Fruit fly (Drosophila melanogaster): Measurements from ENCODE around the gene Rb97D.

The Rb97D gene

dm6 chr3R:26882230-26883014, 6.9 kb upstream of the Rb97D start (continued):
- TF ChIP-seq Dek (tag; optimal IDR thresholded peaks at IDR 0.05) (no peak), CG4328 (GFP tag; optimal IDR thresholded peaks at IDR 0.05) (no peak), fu2 (GFP tag; optimal IDR thresholded peaks at IDR 0.05) (no peak), odd (GFP tag; optimal IDR thresholded peaks at IDR 0.05) (no peak), Ets97D (GFP tag; optimal IDR thresholded peaks at IDR 0.05) (peak; percentile 0), CG6654 (GFP tag; optimal IDR thresholded peaks at IDR 0.05) (no peak), Jarid2 (GFP tag; optimal IDR thresholded peaks at IDR 0.05) (peak; percentile 12), CG15269 (tag; optimal IDR thresholded peaks at IDR 0.05) (no peak), aop (GFP tag; IDR thresholded peaks at IDR 0.05) (0 out of 2 replicates have a peak, but pooled peaks have one; percentile 25), H2.0 (GFP tag; IDR thresholded peaks at IDR 0.05) (no peak), CG7357 (GFP tag; IDR thresholded peaks at IDR 0.05) (no peak), CG9727 (GFP tag; optimal IDR thresholded peaks at IDR 0.05) (no peak), knrl (GFP tag; IDR thresholded peaks at IDR 0.05; ENCODE audit: partially characterized antibody) (0 out of 3 replicates have a peak, but pooled peaks have one; percentile 35), CG2199 (GFP tag; IDR thresholded peaks at IDR 0.05) (peak; percentile 94), slp2 (GFP tag; optimal IDR thresholded peaks at IDR 0.05) (no peak), Tbp (GFP tag; optimal IDR thresholded peaks at IDR 0.05) (no peak), CG12071 (GFP tag; optimal IDR thresholded peaks at IDR 0.05) (no peak), CG10147 (GFP tag; optimal IDR thresholded peaks at IDR 0.05) (no peak), Gug (GFP tag; IDR thresholded peaks at IDR 0.05) (no peak)

dm6 chr3R:26881121-26881895, 5.8 kb upstream of the Rb97D start, which contains the start of the genes ro and T48:
TSS of gene ro (minus strand) at chr3R:26881171.
TSS of gene T48 (plus strand) at chr3R:26881734.
- TF ChIP-seq CG2712 (tag; optimal IDR thresholded peaks at IDR 0.05) (peak; percentile 72), gcm2 (GFP tag; optimal IDR thresholded peaks at IDR 0.05) (peak; percentile 15), CG7556 (GFP tag; optimal IDR thresholded peaks at IDR 0.05) (peak; percentile 23), Dll (GFP tag; IDR thresholded peaks at IDR 0.05; ENCODE audit: partially characterized antibody) (peak; percentile 60; the same call in 1 of the 4 replicates), Elba2 (GFP tag; optimal IDR thresholded peaks at IDR 0.05) (no peak), Adf1 (GFP tag; IDR thresholded peaks at IDR 0.05) (peak; percentile 48; the same call in 1 of the 2 replicates), HLH4C (GFP tag; IDR thresholded peaks at IDR 0.05; ENCODE audit: partially characterized antibody) (peak; percentile 61; the same call in 1 of the 3 replicates), CG2889 (GFP tag; IDR thresholded peaks at IDR 0.05) (no peak), chn (GFP tag; optimal IDR thresholded peaks at IDR 0.05) (peak; percentile 95), corto (GFP tag; optimal IDR thresholded peaks at IDR 0.05) (no peak), CG2120 (GFP tag; optimal IDR thresholded peaks at IDR 0.05) (peak; percentile 69), Sin3A (optimal IDR thresholded peaks at IDR 0.05) (peak; percentile 79), D19B (GFP tag; optimal IDR thresholded peaks at IDR 0.05) (no peak), ATbp (GFP tag; optimal IDR thresholded peaks at IDR 0.05) (no peak), sim (GFP tag; IDR thresholded peaks at IDR 0.05) (no peak), CG7357 (GFP tag; IDR thresholded peaks at IDR 0.05) (no peak), Med (GFP tag) (peak; percentile 96), CG12391 (tag; optimal IDR thresholded peaks at IDR 0.05) (peak; percentile 52), kni (GFP tag; optimal IDR thresholded peaks at IDR 0.05) (peak; percentile 18), Rfx (GFP tag; IDR thresholded peaks at IDR 0.05) (peak; percentile 70), CG17568 (GFP tag; optimal IDR thresholded peaks at IDR 0.05) (no peak), CG5245 (GFP tag; optimal IDR thresholded peaks at IDR 0.05) (peak; percentile 22), mam (GFP tag; optimal IDR thresholded peaks at IDR 0.05) (peak; percentile 65), CG10431 (GFP tag; optimal IDR thresholded peaks at IDR 0.05) (no peak), stwl (tag; optimal IDR thresholded peaks at IDR 0.05) (peak; percentile 75), sob (GFP tag; IDR thresholded peaks at IDR 0.05) (no peak; the same call in 1 of the 2 replicates), esg (GFP tag; conservative IDR thresholded peaks at IDR 0.05) (no peak), lola (GFP tag; optimal IDR thresholded peaks at IDR 0.05) (no peak), CG1647 (GFP tag; optimal IDR thresholded peaks at IDR 0.05) (peak; percentile 50)
